Fruit fly (Drosophila melanogaster): ENCODE data around the gene CG31055.

The CG31055 gene

dm6 chr3R:27636010-27636584, 51.8 kb downstream of the CG31055 start, which contains the start of the genes CG5611 and Mtl (continued):
- TF ChIP-seq CG42726 (GFP tag; IDR thresholded peaks at IDR 0.05; ENCODE audit: partially characterized antibody), result 0 out of 2 replicates have a peak, but pooled peaks have one; percentile 32
- peak; percentile 99 for TF ChIP-seq CG2875 (GFP tag; optimal IDR thresholded peaks at IDR 0.05)
- TF ChIP-seq otp (GFP tag; IDR thresholded peaks at IDR 0.05), result peak; percentile 100
- TF ChIP-seq CG16813 (GFP tag; IDR thresholded peaks at IDR 0.05; ENCODE audit: partially characterized antibody), result 0 out of 3 replicates have a peak, but pooled peaks have one; percentile 43
- peak; percentile 99 for TF ChIP-seq HLH54F (GFP tag; optimal IDR thresholded peaks at IDR 0.05)
- peak; percentile 95 for TF ChIP-seq CG33213 (GFP tag; optimal IDR thresholded peaks at IDR 0.05)
- TF ChIP-seq ems (GFP tag; optimal IDR thresholded peaks at IDR 0.05), result peak; percentile 98
- peak; percentile 99 for TF ChIP-seq onecut (GFP tag; IDR thresholded peaks at IDR 0.05)
- TF ChIP-seq Mad (GFP tag; optimal IDR thresholded peaks at IDR 0.05), result peak; percentile 99
- peak; percentile 98 for TF ChIP-seq D19A (tag; optimal IDR thresholded peaks at IDR 0.05)
- peak; percentile 100 for TF ChIP-seq Awh (GFP tag; IDR thresholded peaks at IDR 0.05)
- peak; percentile 100 for TF ChIP-seq PHDP (tag; optimal IDR thresholded peaks at IDR 0.05)
- peak; percentile 26 to 80 for TF ChIP-seq crp (GFP tag; optimal IDR thresholded peaks at IDR 0.05)
- TF ChIP-seq Doc3 (GFP tag; IDR thresholded peaks at IDR 0.05; ENCODE audit: partially characterized antibody), result 0 out of 3 replicates have a peak, but pooled peaks have one; percentile 35
- peak; percentile 91 for TF ChIP-seq MESR4 (GFP tag; optimal IDR thresholded peaks at IDR 0.05)
- peak; percentile 99 for TF ChIP-seq CG6854 (GFP tag; optimal IDR thresholded peaks at IDR 0.05)
- peak; percentile 95 for TF ChIP-seq CG10274 (GFP tag; optimal IDR thresholded peaks at IDR 0.05)
- TF ChIP-seq gce (GFP tag; IDR thresholded peaks at IDR 0.05), result peak; percentile 100
- peak; percentile 100 for TF ChIP-seq Dek (tag; optimal IDR thresholded peaks at IDR 0.05)
- TF ChIP-seq BtbVII (GFP tag; optimal IDR thresholded peaks at IDR 0.05), result peak; percentile 99
- TF ChIP-seq gsb-n (tag; optimal IDR thresholded peaks at IDR 0.05), result peak; percentile 100
- TF ChIP-seq zen2 (GFP tag; IDR thresholded peaks at IDR 0.05; ENCODE audit: partially characterized antibody), result no peak
- TF ChIP-seq Med (GFP tag), result peak; percentile 99
- peak; percentile 100 for TF ChIP-seq ind (GFP tag; optimal IDR thresholded peaks at IDR 0.05)
- peak; percentile 99 for TF ChIP-seq CG8290 (GFP tag; optimal IDR thresholded peaks at IDR 0.05)
- peak; percentile 97 to 99 for TF ChIP-seq CG8290 (tag; optimal IDR thresholded peaks at IDR 0.05)
- peak; percentile 93 for TF ChIP-seq shn (GFP tag; optimal IDR thresholded peaks at IDR 0.05)
- TF ChIP-seq Lhr (GFP tag; optimal IDR thresholded peaks at IDR 0.05), result peak; percentile 99
- peak; percentile 50 for TF ChIP-seq BEAF-32 (GFP tag; optimal IDR thresholded peaks at IDR 0.05)
- TF ChIP-seq eve (GFP tag; optimal IDR thresholded peaks at IDR 0.05), result peak in 1 of 2 experiments; percentile 52
- peak; percentile 98 for TF ChIP-seq CG12744 (GFP tag; optimal IDR thresholded peaks at IDR 0.05)
- no peak for TF ChIP-seq cad (GFP tag; optimal IDR thresholded peaks at IDR 0.05)
- TF ChIP-seq unpg (GFP tag; optimal IDR thresholded peaks at IDR 0.05), result peak; percentile 100
- peak; percentile 100 for TF ChIP-seq CG17328 (GFP tag; IDR thresholded peaks at IDR 0.05)
- no peak for TF ChIP-seq CG14860 (GFP tag; IDR thresholded peaks at IDR 0.05; ENCODE audit: partially characterized antibody)
- TF ChIP-seq Kr (GFP tag; optimal IDR thresholded peaks at IDR 0.05), result peak; percentile 80
